Worm (Caenorhabditis elegans): ENCODE results near the gene cln-3.3.

cln-3.3 gene

ce11 chrV:8657911-8658310 lies 24.9 kb upstream of the cln-3.3 start:
- TF ChIP-seq flt-1 (GFP tag; IDR thresholded peaks at IDR 0.05) (no peak), tbx-37 (GFP tag; conservative IDR thresholded peaks at IDR 0.05) (no peak), sea-1 (GFP tag; conservative IDR thresholded peaks at IDR 0.05) (no peak), scrt-1 (GFP tag; IDR thresholded peaks at IDR 0.05) (no peak), B0310.2 (tag; optimal IDR thresholded peaks at IDR 0.05) (no peak), pes-1 (GFP tag; IDR thresholded peaks at IDR 0.05) (no peak), ceh-13 (GFP tag; optimal IDR thresholded peaks at IDR 0.05) (no peak), hmbx-1 (tag; optimal IDR thresholded peaks at IDR 0.05) (no peak), ama-1 (optimal IDR thresholded peaks at IDR 0.05) (no peak), tra-4 (tag; optimal IDR thresholded peaks at IDR 0.05) (no peak), ceh-36 (tag; optimal IDR thresholded peaks at IDR 0.05) (no peak), hnd-1 (tag; optimal IDR thresholded peaks at IDR 0.05) (no peak), F13C5.2 (tag; optimal IDR thresholded peaks at IDR 0.05) (no peak), ets-7 (tag; optimal IDR thresholded peaks at IDR 0.05) (no peak), hmg-4 (GFP tag; optimal IDR thresholded peaks at IDR 0.05) (no peak), tbx-11 (GFP tag; IDR thresholded peaks at IDR 0.05) (no peak), aly-1 (tag; optimal IDR thresholded peaks at IDR 0.05) (no peak)

ce11 chrV:8658577-8659362 lies 24.1 kb upstream of the cln-3.3 start:
- TF ChIP-seq ets-7 (tag; optimal IDR thresholded peaks at IDR 0.05) (no peak), pes-1 (GFP tag; IDR thresholded peaks at IDR 0.05) (no peak), scrt-1 (GFP tag; IDR thresholded peaks at IDR 0.05) (no peak), ama-1 (optimal IDR thresholded peaks at IDR 0.05) (no peak), flt-1 (GFP tag; IDR thresholded peaks at IDR 0.05) (no peak), F13C5.2 (tag; optimal IDR thresholded peaks at IDR 0.05) (no peak)

- no peak for TF ChIP-seq ets-7 (tag; optimal IDR thresholded peaks at IDR 0.05)
- no peak for TF ChIP-seq ama-1 (optimal IDR thresholded peaks at IDR 0.05)
- no peak for TF ChIP-seq aly-1 (tag; optimal IDR thresholded peaks at IDR 0.05)
- TF ChIP-seq pes-1 (GFP tag; IDR thresholded peaks at IDR 0.05) = no peak
- TF ChIP-seq tbx-11 (GFP tag; IDR thresholded peaks at IDR 0.05) = no peak
- TF ChIP-seq ceh-36 (tag; optimal IDR thresholded peaks at IDR 0.05) = no peak
- TF ChIP-seq flt-1 (GFP tag; IDR thresholded peaks at IDR 0.05) = no peak
- TF ChIP-seq B0310.2 (tag; optimal IDR thresholded peaks at IDR 0.05) = no peak
- no peak for TF ChIP-seq tbx-37 (GFP tag; conservative IDR thresholded peaks at IDR 0.05)
Measured at ce11 chrV:8660475-8660874, 22.4 kb upstream of the cln-3.3 start.

- TF ChIP-seq pes-1 (GFP tag; IDR thresholded peaks at IDR 0.05) (no peak), hmg-4 (GFP tag; optimal IDR thresholded peaks at IDR 0.05) (peak; percentile 18), B0310.2 (tag; optimal IDR thresholded peaks at IDR 0.05) (no peak), hmbx-1 (tag; optimal IDR thresholded peaks at IDR 0.05) (no peak)
Measured at ce11 chrV:8661241-8661954, 21.5 kb upstream of the cln-3.3 start.

ce11 chrV:8662056-8663006 lies 20.5 kb upstream of the cln-3.3 start:
- TF ChIP-seq aly-1 (tag; optimal IDR thresholded peaks at IDR 0.05) = no peak
- no peak for TF ChIP-seq tbx-11 (GFP tag; IDR thresholded peaks at IDR 0.05)
- TF ChIP-seq tra-4 (tag; optimal IDR thresholded peaks at IDR 0.05) = no peak
- TF ChIP-seq ets-7 (tag; optimal IDR thresholded peaks at IDR 0.05) = no peak
- TF ChIP-seq scrt-1 (GFP tag; IDR thresholded peaks at IDR 0.05) = no peak

- TF ChIP-seq pes-1 (GFP tag; IDR thresholded peaks at IDR 0.05) (no peak), flt-1 (GFP tag; IDR thresholded peaks at IDR 0.05) (no peak), scrt-1 (GFP tag; IDR thresholded peaks at IDR 0.05) (no peak)
Measured at ce11 chrV:8663023-8663422, 19.8 kb upstream of the cln-3.3 start.

- no peak for TF ChIP-seq hnd-1 (tag; optimal IDR thresholded peaks at IDR 0.05)
Measured at ce11 chrV:8665765-8666164, 17.1 kb upstream of the cln-3.3 start, which contains the start of gene ZC190.4. Gene ZC190.4, plus strand, starts transcription at chrV:8666065.
